Worm (Caenorhabditis elegans): Measurements from ENCODE around the gene nspd-4.

DNA sequence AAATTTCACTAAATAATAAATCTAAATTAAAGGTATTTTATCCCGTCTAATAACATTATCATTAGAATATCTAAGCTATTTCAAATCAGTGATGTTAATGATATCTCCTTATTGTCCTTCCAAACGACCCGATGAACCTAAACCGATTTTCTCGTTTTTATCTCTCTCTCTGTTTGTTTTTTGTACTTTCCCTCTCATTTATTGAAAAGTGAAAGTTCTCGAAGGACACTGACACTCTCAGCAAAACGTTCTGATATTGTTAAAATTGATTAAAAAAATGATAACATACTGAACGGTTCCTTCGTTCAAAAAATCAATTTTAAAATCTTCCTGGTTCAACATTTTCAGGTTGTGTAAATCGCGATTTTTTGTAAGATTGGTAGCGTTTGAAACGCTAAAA, 33.7 kb downstream of the nspd-4 start, which contains the start of gene F11G11.13:
- TF ChIP-seq pha-4 (tag; optimal IDR thresholded peaks at IDR 0.05) (no peak), ets-4 (tag; optimal IDR thresholded peaks at IDR 0.05) (no peak), ceh-31 (tag; optimal IDR thresholded peaks at IDR 0.05) (no peak), lim-6 (tag; optimal IDR thresholded peaks at IDR 0.05) (no peak), rnt-1 (tag; optimal IDR thresholded peaks at IDR 0.05) (no peak), tbx-2 (tag; optimal IDR thresholded peaks at IDR 0.05) (no peak), hlh-13 (GFP tag; optimal IDR thresholded peaks at IDR 0.05) (no peak), F13H6.1 (tag; optimal IDR thresholded peaks at IDR 0.05) (no peak), elt-4 (tag; optimal IDR thresholded peaks at IDR 0.05) (no peak), sdc-2 (tag; optimal IDR thresholded peaks at IDR 0.05) (no peak), gmeb-2 (tag; optimal IDR thresholded peaks at IDR 0.05) (no peak), ceh-2 (tag; optimal IDR thresholded peaks at IDR 0.05) (no peak), elt-2 (tag; optimal IDR thresholded peaks at IDR 0.05) (no peak), nhr-11 (tag; optimal IDR thresholded peaks at IDR 0.05) (no peak)
